Fruit fly (Drosophila melanogaster): ENCODE measurements around the gene Ref1.

DNA sequence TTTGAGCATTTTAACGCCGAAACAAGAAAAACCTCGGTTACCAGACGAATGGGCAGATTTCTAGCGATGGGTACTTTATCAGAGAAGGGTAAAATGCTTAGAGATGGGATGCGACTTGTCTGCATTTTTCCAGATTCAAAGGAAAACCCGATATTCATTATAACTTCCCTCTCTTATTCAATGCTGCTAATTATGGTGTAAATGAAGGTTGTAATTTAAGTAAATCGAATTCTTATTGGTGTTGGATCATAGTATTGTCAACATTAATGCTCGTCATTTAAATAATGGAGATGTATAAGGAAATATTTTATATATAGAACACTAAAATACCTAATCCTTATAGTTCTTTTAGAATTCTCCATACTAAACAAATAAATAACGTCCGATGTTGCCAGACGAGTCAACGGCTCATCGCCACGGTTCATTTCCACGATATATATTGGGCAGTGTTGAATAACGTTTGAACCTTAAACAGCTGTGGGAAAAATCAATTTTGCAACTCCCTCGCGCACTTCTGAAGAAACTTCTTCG is 44.0 kb upstream of the Ref1 start, which contains the start of the genes Alh and CG10098:
- TF ChIP-seq Mnt (GFP tag; optimal IDR thresholded peaks at IDR 0.05) (peak; percentile 68), CG12768 (GFP tag; optimal IDR thresholded peaks at IDR 0.05) (peak; percentile 80), CG11617 (GFP tag; optimal IDR thresholded peaks at IDR 0.05) (peak; percentile 90), bab1 (GFP tag; optimal IDR thresholded peaks at IDR 0.05) (peak; percentile 22), CG5204 (GFP tag; optimal IDR thresholded peaks at IDR 0.05) (peak; percentile 93)

All from whole organism, adult.